Worm (Caenorhabditis elegans) whole organism, young adult: Measurements from ENCODE around the gene gos-28.

Experiments
- dpl-1 ChIP-seq: fragments of 150-350 bp; optimal IDR thresholded peaks from 2 replicates; lab custom pipeline; 2014; ENCODE audit warnings: missing biosample characterization, missing genetic modification reagents, missing genetic modification characterization
- egl-18 ChIP-seq: fragments of 200-800 bp; sonication (Bioruptor generic); IDR thresholded peaks from 2 replicates; pipeline ENCODE4 v1.3.6; 2022; ENCODE audit warnings: missing genetic modification reagents, missing genetic modification characterization, missing compliant biosample characterization
- madf-8 ChIP-seq: fragments of 200-800 bp; sonication (Bioruptor generic); conservative IDR thresholded peaks from 2 replicates; pipeline ENCODE4 v1.3.6; 2022; ENCODE audit warnings: missing genetic modification reagents, missing genetic modification characterization, missing compliant biosample characterization
- tlf-1 ChIP-seq: fragments of 200-800 bp; sonication (Bioruptor generic); optimal IDR thresholded peaks from 2 replicates; lab custom pipeline; 2018; ENCODE audit warnings: mild to moderate bottlenecking, missing genetic modification characterization, missing compliant biosample characterization
- unc-62 ChIP-seq: fragments of 150-350 bp; optimal IDR thresholded peaks from 2 replicates; lab custom pipeline; 2014; ENCODE audit warnings: missing biosample characterization, missing genetic modification reagents, missing genetic modification characterization

- no peak for TF ChIP-seq madf-8 (GFP tag; lab: Robert Waterston, UW)
- TF ChIP-seq unc-62 = no peak
- no peak for TF ChIP-seq tlf-1
- no peak for TF ChIP-seq egl-18
- TF ChIP-seq dpl-1 (GFP tag; lab: Kevin White, UChicago) = no peak
These were observed 16.6 kb upstream of the gos-28 start, which contains the start of gene F08F8.11 for ce11 chrIII:7365602-7366001.
